Worm (Caenorhabditis elegans): ENCODE measurements around the gene grd-14.

grd-14 gene

ce11 chrX:8550099-8550498, 50.3 kb downstream of the grd-14 start (continued):
- TF ChIP-seq madf-10 (tag; optimal IDR thresholded peaks at IDR 0.05): peak; percentile 1
- peak; percentile 30; the same call in 1 of the 2 replicates for TF ChIP-seq mcd-1 (GFP tag; IDR thresholded peaks at IDR 0.05)
- TF ChIP-seq ceh-40 (GFP tag; IDR thresholded peaks at IDR 0.05): no peak
- peak; percentile 54 for TF ChIP-seq ztf-26 (tag; optimal IDR thresholded peaks at IDR 0.05)
- TF ChIP-seq pbrm-1 (GFP tag; IDR thresholded peaks at IDR 0.05): no peak
- no peak for TF ChIP-seq F39B2.1 (GFP tag; IDR thresholded peaks at IDR 0.05)
- peak; percentile 16 for TF ChIP-seq ztf-22 (GFP tag; optimal IDR thresholded peaks at IDR 0.05)
- TF ChIP-seq dox-1 (GFP tag; IDR thresholded peaks at IDR 0.05): peak; percentile 38; the same call in 1 of the 2 replicates
- TF ChIP-seq snpc-3.4 (tag; optimal IDR thresholded peaks at IDR 0.05): peak; percentile 14
- TF ChIP-seq attf-5 (GFP tag; optimal IDR thresholded peaks at IDR 0.05): peak; percentile 46
- no peak for TF ChIP-seq Y95B8A.8 (GFP tag; IDR thresholded peaks at IDR 0.05)
- TF ChIP-seq hlh-12 (tag; optimal IDR thresholded peaks at IDR 0.05): no peak
- peak; percentile 29 for TF ChIP-seq gei-17 (GFP tag; optimal IDR thresholded peaks at IDR 0.05)
- TF ChIP-seq atf-7 (tag; optimal IDR thresholded peaks at IDR 0.05): peak; percentile 45
- TF ChIP-seq somi-1 (GFP tag; optimal IDR thresholded peaks at IDR 0.05): peak; percentile 79
- peak; percentile 32 for TF ChIP-seq ztf-18 (tag; optimal IDR thresholded peaks at IDR 0.05)
- peak; percentile 27 for TF ChIP-seq sptf-2 (GFP tag; optimal IDR thresholded peaks at IDR 0.05)
- peak; percentile 85 for TF ChIP-seq nhr-80 (tag; optimal IDR thresholded peaks at IDR 0.05)
- TF ChIP-seq F22D6.2 (tag; optimal IDR thresholded peaks at IDR 0.05): peak; percentile 69
- TF ChIP-seq lin-26 (GFP tag; IDR thresholded peaks at IDR 0.05): peak; percentile 38; the same call in 1 of the 2 replicates
- no peak for TF ChIP-seq nfya-1 (tag; optimal IDR thresholded peaks at IDR 0.05; ENCODE audit: borderline replicate concordance, insufficient read depth)
- TF ChIP-seq chd-7 (tag; optimal IDR thresholded peaks at IDR 0.05): peak; percentile 31
- peak; percentile 6 for TF ChIP-seq unc-62 (GFP tag; optimal IDR thresholded peaks at IDR 0.05)
- peak; percentile 35; the same call in 1 of the 2 replicates for TF ChIP-seq C06A6.2 (GFP tag; conservative IDR thresholded peaks at IDR 0.05)
- TF ChIP-seq aptf-3 (GFP tag; IDR thresholded peaks at IDR 0.05): no peak
- TF ChIP-seq dpff-1 (tag; optimal IDR thresholded peaks at IDR 0.05): no peak
- no peak for TF ChIP-seq cebp-2 (GFP tag; IDR thresholded peaks at IDR 0.05)
- TF ChIP-seq B0336.3 (GFP tag; IDR thresholded peaks at IDR 0.05): 0 out of 2 replicates have a peak, but pooled peaks have one; percentile 25
- TF ChIP-seq ceh-58 (GFP tag; IDR thresholded peaks at IDR 0.05): no peak

Data from whole organism, young adult.